Fruit fly (Drosophila melanogaster) S2 (cell line): ENCODE results near the gene CG6443.

Experiments used
- CG8478 ChIP-seq: fragments of >200 bp; optimal IDR thresholded peaks from 2 replicates; lab custom pipeline; 2018
- CTCF ChIP-seq, 2 experiments: fragments of >200 bp; optimal IDR thresholded peaks; 2 replicates each; lab custom pipeline; 2018

DNA sequence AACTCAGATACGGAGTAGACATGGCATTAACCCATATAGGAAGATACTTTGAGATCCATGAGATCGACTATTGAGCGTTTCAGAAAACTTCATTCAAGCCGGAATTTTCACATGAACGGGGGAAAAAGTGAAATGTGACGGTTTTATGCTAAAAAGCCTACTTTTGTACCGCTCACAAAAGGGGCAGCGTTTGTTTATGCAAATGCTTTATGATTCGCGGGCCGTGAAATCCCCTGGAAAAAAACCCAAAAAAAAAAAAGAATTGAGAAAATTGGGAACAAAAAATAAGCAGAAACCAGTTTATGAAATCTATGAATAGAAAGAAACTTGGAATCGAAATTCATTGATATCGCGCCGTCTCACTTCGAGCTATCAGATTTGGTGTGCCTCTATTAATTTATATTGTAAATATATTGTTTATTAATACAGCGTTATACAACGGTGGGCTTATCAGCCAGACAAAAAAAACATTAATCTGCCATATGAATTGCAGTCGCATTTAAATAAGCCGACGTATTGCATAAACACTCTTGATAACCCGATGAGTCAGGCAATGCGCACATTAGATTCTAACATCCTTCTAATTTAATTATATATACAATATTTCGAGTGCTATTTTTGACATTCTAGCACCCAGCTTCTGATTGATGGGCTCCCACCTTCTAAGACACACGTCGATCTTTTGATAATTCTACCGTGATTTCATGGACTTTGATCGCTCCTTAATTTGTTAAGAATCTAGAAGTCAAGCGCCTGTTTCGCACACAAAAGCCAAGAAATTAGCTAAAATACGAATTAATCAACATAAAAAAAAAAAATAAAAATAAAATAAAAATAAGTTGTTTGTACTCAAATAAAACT, 21.1 kb downstream of the CG6443 start:
- TF ChIP-seq CG8478 (lab: Kevin White, UChicago) (no peak), CTCF (optimal IDR thresholded peaks at IDR 0.05; lab: Kevin White, UChicago) (no peak)
